Worm (Caenorhabditis elegans) whole organism, L4/young adult: Measurements from ENCODE around the gene pms-2.

ENCODE experiments used
- W03F9.2 ChIP-seq: fragments of 150-350 bp; optimal IDR thresholded peaks from 2 replicates; lab custom pipeline; 2014; ENCODE audit warnings: missing biosample characterization, missing genetic modification characterization
- dao-5 ChIP-seq: sonication (generic microtip); optimal IDR thresholded peaks from 2 replicates; lab custom pipeline; 2016; ENCODE audit warnings: missing genotype, missing genetic modification characterization, moderate library complexity, missing compliant biosample characterization
- him-1 ChIP-seq: sonication (generic microtip); optimal IDR thresholded peaks from 2 replicates; lab custom pipeline; 2016; ENCODE audit warnings: missing genotype, missing genetic modification reagents, missing genetic modification characterization, missing compliant biosample characterization

pms-2 gene

ce11 chrV:11546795-11547194 is 23.6 kb downstream of the pms-2 start, which contains the start of gene F38B7.11:
Gene F38B7.11 (plus strand): TSS chrV:11547095.
- TF ChIP-seq dao-5 (tag; lab: Kevin White, UChicago) (no peak), him-1 (tag; lab: Kevin White, UChicago) (no peak), W03F9.2 (tag; lab: Kevin White, UChicago) (no peak)

DNA sequence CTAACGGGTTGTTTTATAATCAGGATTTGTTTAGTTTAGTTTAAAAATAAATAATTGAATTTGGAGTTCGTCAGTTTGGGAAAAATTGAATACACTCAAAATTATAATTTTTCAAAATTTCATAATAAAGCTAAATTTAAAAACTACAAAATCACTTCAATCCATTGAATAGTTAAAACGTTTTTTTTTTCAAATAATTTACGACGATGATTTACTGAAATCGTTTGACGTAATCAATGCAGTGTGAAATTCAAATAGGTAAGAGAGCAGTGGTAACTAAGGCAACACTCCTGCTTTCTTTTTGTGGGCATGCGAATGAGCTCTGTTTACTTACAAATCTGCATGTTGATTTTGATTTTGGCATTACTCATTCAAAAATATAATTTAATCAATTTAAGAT is 25.2 kb downstream of the pms-2 start, which contains the start of gene F38B7.10:
TSS of gene F38B7.10 (plus strand) at position 301 of the 400 bp plus-strand sequence.
- TF ChIP-seq W03F9.2 (tag; lab: Kevin White, UChicago) (no peak), him-1 (tag; lab: Kevin White, UChicago) (no peak), dao-5 (tag; lab: Kevin White, UChicago) (no peak)

- TF ChIP-seq W03F9.2 (tag; lab: Kevin White, UChicago) (no peak), him-1 (tag; lab: Kevin White, UChicago) (no peak), dao-5 (tag; lab: Kevin White, UChicago) (no peak)
Measured at ce11 chrV:11543564-11543963, 26.8 kb downstream of the pms-2 start, which contains the start of gene F38B7.2. Gene F38B7.2 (plus strand): TSS chrV:11543963.

DNA sequence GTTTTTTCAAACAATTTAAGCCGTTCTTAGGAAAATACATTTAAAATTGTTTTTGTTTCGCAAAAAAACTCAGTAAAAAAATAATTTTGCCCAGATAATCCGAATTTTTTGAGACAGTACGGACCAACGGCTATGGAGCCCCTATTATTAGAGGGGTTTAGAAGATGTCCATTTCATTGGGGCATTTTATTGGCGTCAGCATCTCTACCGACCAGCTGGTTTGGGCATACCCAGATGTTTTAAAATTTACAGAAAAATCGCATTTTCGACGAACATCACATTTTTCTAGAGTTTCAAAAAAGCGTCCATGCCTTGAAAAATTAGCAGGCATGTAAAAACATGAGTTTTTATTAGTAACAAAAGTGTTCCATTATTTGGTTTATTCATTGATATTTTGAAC is 29.1 kb downstream of the pms-2 start:
- no peak for TF ChIP-seq him-1 (tag; lab: Kevin White, UChicago)
- no peak for TF ChIP-seq W03F9.2 (tag; lab: Kevin White, UChicago)
- TF ChIP-seq dao-5 (tag; lab: Kevin White, UChicago) = no peak

- TF ChIP-seq him-1 (tag; lab: Kevin White, UChicago) = no peak
- no peak for TF ChIP-seq W03F9.2 (tag; lab: Kevin White, UChicago)
- TF ChIP-seq dao-5 (tag; lab: Kevin White, UChicago) = no peak
Measured at ce11 chrV:11539502-11539901, 30.9 kb downstream of the pms-2 start.

DNA sequence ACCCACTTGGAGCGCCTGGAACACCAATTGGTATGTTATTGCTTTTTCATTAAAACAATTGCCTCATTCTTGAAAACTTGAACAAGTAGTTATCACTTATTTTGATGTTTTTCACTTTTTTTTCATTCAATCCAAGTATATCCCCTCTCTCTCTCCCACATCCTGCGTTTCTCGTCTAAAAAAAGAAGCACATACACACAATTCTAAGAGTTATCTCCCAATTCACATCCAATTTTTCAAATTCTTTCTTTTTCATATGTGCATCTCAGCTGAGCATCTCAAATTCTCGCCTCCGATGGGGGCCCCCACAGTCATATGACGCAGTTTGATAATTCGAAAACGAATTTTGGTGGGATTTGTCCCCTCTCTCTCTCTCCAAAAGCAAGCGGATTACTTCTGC is 33.7 kb downstream of the pms-2 start:
- TF ChIP-seq dao-5 (tag; lab: Kevin White, UChicago) = no peak
- no peak for TF ChIP-seq W03F9.2 (tag; lab: Kevin White, UChicago)
- TF ChIP-seq him-1 (tag; lab: Kevin White, UChicago) = no peak

ce11 chrV:11535504-11536062 is 34.8 kb downstream of the pms-2 start:
- no peak for TF ChIP-seq dao-5 (tag; lab: Kevin White, UChicago)
- peak; percentile 40 for TF ChIP-seq W03F9.2 (tag; lab: Kevin White, UChicago)

DNA sequence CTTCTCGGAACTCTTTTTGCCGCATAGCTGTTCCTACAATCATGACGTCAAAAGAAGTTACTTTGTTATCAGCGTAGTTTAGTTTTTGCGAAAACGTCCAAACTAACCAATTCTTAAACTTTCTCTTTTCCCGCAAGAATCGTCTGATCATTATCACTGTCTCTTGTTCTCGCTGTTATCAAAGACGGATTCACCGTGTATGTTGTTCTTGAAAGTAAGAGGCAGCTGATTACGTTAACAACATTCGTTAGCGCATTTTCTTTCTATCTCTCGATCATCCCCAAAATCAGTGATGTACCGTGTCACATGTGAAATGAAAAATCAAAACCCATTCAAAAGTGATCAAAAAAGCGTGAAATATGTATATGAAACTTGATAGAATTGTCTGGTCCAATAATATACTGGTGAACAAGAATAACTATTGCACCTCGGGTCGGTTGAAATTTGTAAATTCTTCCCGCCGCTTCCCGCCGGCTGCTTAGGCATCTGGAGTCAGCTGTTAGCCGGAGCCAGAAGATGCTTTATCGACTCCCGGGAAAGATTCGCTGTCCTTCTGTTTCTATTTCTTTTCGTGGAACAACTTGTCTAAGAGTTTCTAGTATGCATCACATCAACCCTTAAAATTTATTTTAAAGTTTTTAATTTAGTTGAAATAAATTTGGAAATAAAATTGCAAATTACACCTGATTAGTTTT is 35.8 kb downstream of the pms-2 start:
- TF ChIP-seq dao-5 (tag; lab: Kevin White, UChicago) = no peak
- TF ChIP-seq W03F9.2 (tag; lab: Kevin White, UChicago) = no peak
- TF ChIP-seq him-1 (tag; lab: Kevin White, UChicago) = no peak

DNA sequence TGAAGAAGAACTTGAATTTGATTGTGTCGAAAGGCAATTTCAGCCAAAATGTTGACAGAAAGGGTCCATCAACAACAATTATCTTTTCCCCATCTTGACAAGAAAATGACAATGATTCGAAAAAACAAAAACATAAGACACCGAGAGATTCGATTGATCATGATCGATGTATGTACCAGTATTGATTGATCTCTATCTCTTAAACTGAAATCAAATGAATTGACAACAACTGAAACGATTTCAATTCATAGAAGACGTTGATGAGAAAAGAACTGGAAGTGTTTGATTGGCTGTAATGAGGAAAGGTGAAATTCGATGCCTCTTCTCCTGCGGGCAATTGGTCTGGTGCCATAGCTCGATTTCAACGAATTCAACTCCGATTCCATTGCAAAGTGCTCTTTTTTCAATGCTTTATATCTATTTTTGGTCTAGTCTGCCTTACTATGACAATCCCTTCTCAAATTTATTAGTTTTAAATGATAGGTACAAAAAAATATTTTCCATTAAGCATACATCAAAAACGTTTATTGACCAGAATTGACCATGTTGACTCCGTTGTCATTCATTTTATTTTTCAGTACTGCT is 36.9 kb downstream of the pms-2 start:
- TF ChIP-seq him-1 (tag; lab: Kevin White, UChicago) = no peak
- TF ChIP-seq dao-5 (tag; lab: Kevin White, UChicago) = no peak
- no peak for TF ChIP-seq W03F9.2 (tag; lab: Kevin White, UChicago)

ce11 chrV:11532964-11533363 is 37.4 kb downstream of the pms-2 start:
- no peak for TF ChIP-seq him-1 (tag; lab: Kevin White, UChicago)
- TF ChIP-seq dao-5 (tag; lab: Kevin White, UChicago) = no peak
- no peak for TF ChIP-seq W03F9.2 (tag; lab: Kevin White, UChicago)

ce11 chrV:11532535-11532853 is 37.9 kb downstream of the pms-2 start:
- TF ChIP-seq him-1 (tag; lab: Kevin White, UChicago) = no peak
- TF ChIP-seq dao-5 (tag; lab: Kevin White, UChicago) = no peak

DNA sequence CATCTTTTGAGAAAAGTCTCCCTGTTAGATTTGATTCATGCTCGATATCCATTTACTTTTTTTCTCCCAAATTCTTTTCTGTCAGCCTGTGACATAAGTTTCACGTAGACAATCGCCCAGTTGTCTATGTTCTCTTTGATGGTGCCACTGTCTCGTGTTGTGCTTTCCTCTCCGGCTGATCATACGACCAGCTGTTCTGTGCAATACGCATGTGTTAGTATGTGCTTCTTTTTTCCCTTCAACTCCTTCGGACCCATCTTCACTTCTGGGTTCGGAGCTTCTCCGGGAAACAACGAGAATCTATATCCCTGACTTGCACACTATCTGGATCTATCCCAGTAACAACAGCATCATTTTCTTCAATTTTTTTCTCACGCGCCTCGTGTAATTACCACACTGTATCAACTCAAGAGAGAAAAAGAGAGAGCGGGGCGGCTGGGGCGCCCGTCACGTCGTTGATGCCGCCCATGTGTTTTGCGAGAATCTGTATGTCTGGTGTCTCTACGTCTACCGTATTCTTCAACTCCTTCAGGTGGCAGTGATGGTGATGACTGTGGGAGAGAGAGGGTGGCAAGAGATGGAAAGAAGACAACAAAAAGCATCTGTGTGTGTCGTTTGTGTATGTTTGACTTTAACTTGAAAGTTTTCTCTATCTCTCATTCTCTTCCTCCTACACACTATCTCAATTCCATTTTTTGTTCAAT is 38.4 kb downstream of the pms-2 start:
- TF ChIP-seq him-1 (tag; lab: Kevin White, UChicago) (no peak), dao-5 (tag; lab: Kevin White, UChicago) (peak; percentile 43), W03F9.2 (tag; lab: Kevin White, UChicago) (peak; percentile 23)

DNA sequence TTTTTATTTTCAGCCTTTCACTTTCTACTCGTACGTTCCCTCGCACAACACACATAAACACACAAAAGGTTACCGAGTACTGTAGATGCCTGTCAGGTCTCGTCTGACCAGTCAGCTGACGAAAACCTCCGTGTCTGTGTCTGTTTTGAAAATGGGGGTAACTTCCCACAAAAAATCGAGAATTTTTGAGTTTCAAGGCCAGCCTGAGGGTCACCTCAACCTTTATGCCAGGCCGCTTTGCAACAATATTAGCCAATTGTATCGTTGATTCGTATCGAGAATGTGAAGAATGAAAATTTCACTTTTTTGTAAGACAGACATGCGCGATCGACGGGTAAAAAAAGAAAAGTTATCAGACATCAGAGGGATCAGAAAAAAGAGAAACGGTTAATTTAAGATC is 39.3 kb downstream of the pms-2 start:
- TF ChIP-seq dao-5 (tag; lab: Kevin White, UChicago) (no peak), him-1 (tag; lab: Kevin White, UChicago) (no peak), W03F9.2 (tag; lab: Kevin White, UChicago) (no peak)
